Fruit fly (Drosophila melanogaster) whole organism, embryonic: ENCODE measurements around the gene Mco4.

ENCODE experiments used
- Abd-B ChIP-seq: fragments of 200-800 bp; sonication (Bioruptor generic); optimal IDR thresholded peaks from 2 replicates; lab custom pipeline; 2018; ENCODE audit warnings: missing biosample characterization, mild to moderate bottlenecking, missing genetic modification characterization, moderate library complexity
- CG10321 ChIP-seq: fragments of 200-800 bp; sonication (Bioruptor generic); IDR thresholded peaks from 2 replicates; pipeline ENCODE4 v1.3.6; 2022; ENCODE audit warnings: missing biosample characterization, missing genetic modification characterization
- CG10431 ChIP-seq: fragments of 200-800 bp; sonication (Bioruptor generic); optimal IDR thresholded peaks from 3 replicates; lab custom pipeline; 2018; ENCODE audit warnings: missing biosample characterization, mild to moderate bottlenecking, missing genetic modification characterization
- CG11247 ChIP-seq: fragments of 200-800 bp; sonication (Bioruptor generic); IDR thresholded peaks from 2 replicates; pipeline ENCODE4 v1.3.6; 2022; ENCODE audit warnings: missing biosample characterization, missing genetic modification characterization
- CG12391 ChIP-seq: fragments of 200-800 bp; sonication (Bioruptor generic); optimal IDR thresholded peaks from 3 replicates; lab custom pipeline; 2018; ENCODE audit warnings: missing biosample characterization, mild to moderate bottlenecking, missing genetic modification characterization, moderate library complexity
- CG12744 ChIP-seq: fragments of 200-800 bp; sonication (Bioruptor generic); optimal IDR thresholded peaks from 2 replicates; lab custom pipeline; 2016; ENCODE audit warnings: missing biosample characterization, missing genetic modification characterization
- CG13775 ChIP-seq: fragments of 200-800 bp; sonication (Bioruptor generic); optimal IDR thresholded peaks from 3 replicates; lab custom pipeline; 2017; ENCODE audit warnings: missing biosample characterization, mild to moderate bottlenecking, missing genetic modification characterization
- CG14014 ChIP-seq: fragments of 200-800 bp; sonication (Bioruptor generic); IDR thresholded peaks from 2 replicates; pipeline ENCODE4 v1.3.6; 2022; ENCODE audit warnings: missing biosample characterization, missing genetic modification characterization
- CG1647 ChIP-seq: fragments of 200-800 bp; sonication (Bioruptor generic); optimal IDR thresholded peaks from 3 replicates; lab custom pipeline; 2016; ENCODE audit warnings: missing biosample characterization, missing genetic modification characterization
- CG2129 ChIP-seq: fragments of 200-800 bp; sonication (Bioruptor generic); IDR thresholded peaks from 2 replicates; pipeline ENCODE4 v1.3.6; 2022; ENCODE audit warnings: missing biosample characterization, missing genetic modification characterization; ENCODE audit not compliant: partially characterized antibody
- CG2199 ChIP-seq: fragments of 200-800 bp; sonication (Bioruptor generic); IDR thresholded peaks from 3 replicates; pipeline ENCODE4 v1.3.6; 2022; ENCODE audit warnings: missing biosample characterization, missing genetic modification characterization
- CG42726 ChIP-seq: fragments of 200-800 bp; sonication (Bioruptor generic); IDR thresholded peaks from 2 replicates; pipeline ENCODE4 v1.3.6; 2022; ENCODE audit warnings: missing biosample characterization, missing genetic modification characterization; ENCODE audit not compliant: partially characterized antibody
- CG4360 ChIP-seq: fragments of 200-800 bp; sonication (Bioruptor generic); IDR thresholded peaks from 2 replicates; pipeline ENCODE4 v1.3.6; 2022; ENCODE audit warnings: missing biosample characterization, missing genetic modification characterization
- CG4820 ChIP-seq: fragments of 200-800 bp; sonication (Bioruptor generic); optimal IDR thresholded peaks from 3 replicates; lab custom pipeline; 2016; ENCODE audit warnings: missing biosample characterization, missing genetic modification characterization
- CG6254 ChIP-seq: fragments of 200-800 bp; sonication (Bioruptor generic); optimal IDR thresholded peaks from 3 replicates; lab custom pipeline; 2017; ENCODE audit warnings: mild to moderate bottlenecking, missing biosample characterization, missing genetic modification reagents, missing genetic modification characterization
- CG6791 ChIP-seq: fragments of 200-800 bp; sonication (Bioruptor generic); IDR thresholded peaks from 3 replicates; pipeline ENCODE4 v1.3.6; 2022; ENCODE audit warnings: missing biosample characterization, missing genetic modification characterization; ENCODE audit not compliant: partially characterized antibody
- CG7271 ChIP-seq: fragments of 200-800 bp; sonication (Bioruptor generic); optimal IDR thresholded peaks from 2 replicates; lab custom pipeline; 2018; ENCODE audit warnings: missing biosample characterization, mild to moderate bottlenecking, missing genetic modification characterization, moderate library complexity
- CG7372 ChIP-seq: fragments of 200-800 bp; sonication (Bioruptor generic); IDR thresholded peaks from 2 replicates; pipeline ENCODE4 v1.3.6; 2022; ENCODE audit warnings: missing biosample characterization, missing genetic modification characterization
- CG7745 ChIP-seq: fragments of 200-800 bp; sonication (Bioruptor generic); optimal IDR thresholded peaks from 2 replicates; lab custom pipeline; 2018; ENCODE audit warnings: missing biosample characterization, mild to moderate bottlenecking, missing genetic modification characterization, moderate library complexity
- CG8281 ChIP-seq: fragments of 200-800 bp; sonication (Bioruptor generic); optimal IDR thresholded peaks from 2 replicates; lab custom pipeline; 2018; ENCODE audit warnings: missing biosample characterization, mild to moderate bottlenecking, missing genetic modification characterization, moderate library complexity
- CG8924 ChIP-seq: fragments of 200-800 bp; optimal IDR thresholded peaks from 3 replicates; lab custom pipeline; 2019; ENCODE audit warnings: missing biosample characterization, mild to moderate bottlenecking, missing genetic modification characterization, moderate library complexity
- Ets97D ChIP-seq: fragments of 200-800 bp; sonication (Bioruptor generic); optimal IDR thresholded peaks from 3 replicates; lab custom pipeline; 2016; ENCODE audit warnings: missing biosample characterization, missing genetic modification characterization
- Fer3 ChIP-seq: fragments of 200-800 bp; sonication (Bioruptor generic); optimal IDR thresholded peaks from 2 replicates; lab custom pipeline; 2018; ENCODE audit warnings: missing biosample characterization, mild to moderate bottlenecking, missing genetic modification characterization, moderate library complexity
- HmgZ ChIP-seq: fragments of 200-800 bp; sonication (Bioruptor generic); optimal IDR thresholded peaks from 2 replicates; lab custom pipeline; 2018; ENCODE audit warnings: missing biosample characterization, mild to moderate bottlenecking, missing genetic modification characterization
- Hsf ChIP-seq: fragments of 200-800 bp; sonication (Bioruptor generic); optimal IDR thresholded peaks from 3 replicates; lab custom pipeline; 2016; ENCODE audit warnings: missing biosample characterization, missing genetic modification characterization
- Jarid2 ChIP-seq: fragments of 200-800 bp; sonication (Bioruptor generic); optimal IDR thresholded peaks from 3 replicates; lab custom pipeline; 2017; ENCODE audit warnings: mild to moderate bottlenecking, missing biosample characterization, missing genetic modification reagents, missing genetic modification characterization
- Lhr ChIP-seq: fragments of 200-800 bp; sonication (Bioruptor generic); optimal IDR thresholded peaks from 3 replicates; lab custom pipeline; 2017; ENCODE audit warnings: mild to moderate bottlenecking, missing biosample characterization, missing genetic modification reagents, missing genetic modification characterization
- Med ChIP-seq: fragments of 200-800 bp; sonication (Bioruptor generic); peaks from one replicate; lab custom pipeline; 2016; ENCODE audit warnings: missing biosample characterization, missing genetic modification characterization, mild to moderate bottlenecking, inconsistent platforms, moderate library complexity
- Myb ChIP-seq: fragments of 200-800 bp; sonication (Bioruptor generic); optimal IDR thresholded peaks from 2 replicates; lab custom pipeline; 2016; ENCODE audit warnings: missing biosample characterization, missing genetic modification characterization
- NFAT ChIP-seq: fragments of 200-800 bp; sonication (Bioruptor generic); IDR thresholded peaks from 2 replicates; pipeline ENCODE4 v1.3.6; 2022; ENCODE audit warnings: missing biosample characterization, missing genetic modification characterization
- Opbp ChIP-seq: fragments of 200-800 bp; sonication (Bioruptor generic); IDR thresholded peaks from 3 replicates; pipeline ENCODE4 v1.3.6; 2022; ENCODE audit warnings: missing biosample characterization, missing genetic modification characterization; ENCODE audit not compliant: partially characterized antibody
- Side ChIP-seq: fragments of 200-800 bp; sonication (Bioruptor generic); optimal IDR thresholded peaks from 2 replicates; lab custom pipeline; 2016; ENCODE audit warnings: missing biosample characterization, missing genetic modification characterization
- Trl ChIP-seq, 3 experiments: fragments of >200 bp in 2 of 3; fragments of 200-800 bp in 1 of 3; sonication (Bioruptor generic) in 1 of 3; optimal IDR thresholded peaks; 2 replicates in 1 of 3; 3 replicates in 2 of 3; lab custom pipeline; 2016 to 2017; ENCODE audit warnings: missing biosample characterization in 1 of 3, missing genetic modification characterization in 1 of 3
- Usf ChIP-seq: fragments of 200-800 bp; sonication (Bioruptor generic); optimal IDR thresholded peaks from 2 replicates; lab custom pipeline; 2017; ENCODE audit warnings: missing genotype, missing biosample characterization, missing genetic modification characterization
- abd-A ChIP-seq: fragments of 200-800 bp; sonication (Bioruptor generic); optimal IDR thresholded peaks from 3 replicates; lab custom pipeline; 2019; ENCODE audit warnings: missing biosample characterization, mild to moderate bottlenecking, missing genetic modification characterization, moderate library complexity
- ap ChIP-seq: fragments of 200-800 bp; sonication (Bioruptor generic); IDR thresholded peaks from 2 replicates; pipeline ENCODE4 v1.3.6; 2022; ENCODE audit warnings: missing biosample characterization, missing genetic modification characterization
- dimm ChIP-seq: fragments of 200-800 bp; sonication (Bioruptor generic); IDR thresholded peaks from 2 replicates; pipeline ENCODE4 v1.3.6; 2022; ENCODE audit warnings: missing biosample characterization, missing genetic modification characterization
- dpn ChIP-seq, 2 experiments: fragments of 200-800 bp; sonication (Bioruptor generic); optimal IDR thresholded peaks; 3 replicates each; lab custom pipeline; 2016; ENCODE audit warnings: missing biosample characterization in 2 of 2, missing genetic modification characterization in 2 of 2
- fd96Cb ChIP-seq: fragments of 200-800 bp; sonication (Bioruptor generic); optimal IDR thresholded peaks from 2 replicates; lab custom pipeline; 2018; ENCODE audit warnings: missing biosample characterization, mild to moderate bottlenecking, missing genetic modification characterization, moderate library complexity
- gce ChIP-seq: fragments of 200-800 bp; sonication (Bioruptor generic); IDR thresholded peaks from 3 replicates; pipeline ENCODE4 v1.3.6; 2022; ENCODE audit warnings: missing biosample characterization, missing genetic modification characterization
- jumu ChIP-seq: fragments of 200-800 bp; sonication (Bioruptor generic); optimal IDR thresholded peaks from 3 replicates; lab custom pipeline; 2016; ENCODE audit warnings: missing biosample characterization, missing genetic modification characterization
- kni ChIP-seq: fragments of 200-800 bp; sonication (Bioruptor generic); optimal IDR thresholded peaks from 3 replicates; lab custom pipeline; 2017; ENCODE audit warnings: mild to moderate bottlenecking, missing biosample characterization, missing genetic modification reagents, missing genetic modification characterization
- lbe ChIP-seq: fragments of 200-800 bp; sonication (Bioruptor generic); optimal IDR thresholded peaks from 2 replicates; lab custom pipeline; 2016; ENCODE audit warnings: missing biosample characterization, mild to moderate bottlenecking, missing genetic modification characterization
- nerfin-2 ChIP-seq: fragments of 200-800 bp; sonication (Bioruptor generic); IDR thresholded peaks from 2 replicates; pipeline ENCODE4 v1.3.6; 2022; ENCODE audit warnings: missing biosample characterization, missing genetic modification characterization; ENCODE audit not compliant: partially characterized antibody
- sna ChIP-seq: fragments of 200-800 bp; sonication (Bioruptor generic); IDR thresholded peaks from 2 replicates; pipeline ENCODE4 v1.3.6; 2022; ENCODE audit warnings: missing biosample characterization, missing genetic modification characterization; ENCODE audit not compliant: partially characterized antibody
- wdn ChIP-seq: fragments of 200-800 bp; sonication (Bioruptor generic); IDR thresholded peaks from 2 replicates; pipeline ENCODE4 v1.3.6; 2022; ENCODE audit warnings: missing biosample characterization, missing genetic modification characterization
- wek ChIP-seq: fragments of 200-800 bp; sonication (Bioruptor generic); optimal IDR thresholded peaks from 3 replicates; lab custom pipeline; 2018; ENCODE audit warnings: missing biosample characterization, mild to moderate bottlenecking, missing genetic modification characterization, moderate library complexity
- wor ChIP-seq: fragments of 200-800 bp; sonication (Bioruptor generic); IDR thresholded peaks from 2 replicates; pipeline ENCODE4 v1.3.6; 2022; ENCODE audit warnings: missing biosample characterization, missing genetic modification characterization
- zen2 ChIP-seq: fragments of 200-800 bp; sonication (Bioruptor generic); IDR thresholded peaks from 3 replicates; pipeline ENCODE4 v1.3.6; 2022; ENCODE audit warnings: missing biosample characterization, missing genetic modification characterization; ENCODE audit not compliant: partially characterized antibody

The Mco4 gene

DNA sequence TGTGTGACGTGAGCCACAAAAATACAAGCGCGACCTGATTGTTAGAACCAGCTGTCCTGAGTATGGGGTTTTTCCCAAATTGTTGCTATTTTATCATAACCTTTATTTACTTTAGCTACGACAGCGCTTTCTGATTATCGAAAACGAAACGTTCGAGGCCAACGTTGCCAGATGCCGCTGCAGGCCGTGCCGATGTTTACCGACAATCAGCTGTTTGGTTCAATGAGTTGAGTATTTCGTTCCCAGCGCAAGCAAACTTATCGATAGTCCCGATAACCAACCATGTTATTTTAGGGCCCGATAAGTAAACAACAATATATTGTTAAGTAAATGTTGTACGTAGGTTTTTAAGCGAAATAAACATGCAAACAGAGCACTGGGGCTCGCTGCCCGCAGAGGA, 5.8 kb downstream of the Mco4 start, which contains the start of the genes CG15814 and Spt7 (continued):
- TF ChIP-seq CG8924 (peak; percentile 49), kni (peak; percentile 42), Lhr (GFP tag; lab: Kevin White, UChicago) (peak; percentile 34), CG10431 (no peak), Side (GFP tag; lab: Kevin White, UChicago) (no peak), CG8281 (tag; lab: Kevin White, UChicago) (no peak), Jarid2 (GFP tag; lab: Kevin White, UChicago) (no peak), Ets97D (peak; percentile 47), abd-A (tag; lab: Kevin White, UChicago) (no peak), jumu (GFP tag; lab: Kevin White, UChicago) (no peak), CG12744 (GFP tag; lab: Kevin White, UChicago) (no peak), sna (GFP tag; lab: Robert Waterston, UW) (peak; percentile 72), wek (peak; percentile 35), CG1647 (GFP tag; lab: Kevin White, UChicago) (no peak), zen2 (GFP tag; lab: Robert Waterston, UW) (peak; percentile 80; the same call in 2 of the 3 replicates), Abd-B (GFP tag; lab: Kevin White, UChicago) (peak; percentile 24), wor (GFP tag; lab: Robert Waterston, UW) (no peak), CG2199 (no peak), CG12391 (tag; lab: Kevin White, UChicago) (peak; percentile 22), CG13775 (GFP tag; lab: Kevin White, UChicago) (peak; percentile 17), wdn (GFP tag; lab: Robert Waterston, UW) (0 out of 2 replicates have a peak, but pooled peaks have one; percentile 24), CG14014 (peak; percentile 18; the same call in 1 of the 2 replicates), CG11247 (GFP tag; lab: Robert Waterston, UW) (0 out of 2 replicates have a peak, but pooled peaks have one; percentile 10), CG10321 (GFP tag; lab: Robert Waterston, UW) (no peak), Hsf (GFP tag; lab: Kevin White, UChicago) (peak; percentile 15), Fer3 (tag; lab: Kevin White, UChicago) (no peak), CG7745 (no peak), Usf (GFP tag; lab: Kevin White, UChicago) (no peak), HmgZ (peak; percentile 84), CG42726 (peak; percentile 97), NFAT (GFP tag; lab: Robert Waterston, UW) (no peak; the same call in 1 of the 2 replicates), Med (GFP tag; lab: Kevin White, UChicago) (peak; percentile 94), Opbp (GFP tag; lab: Robert Waterston, UW) (peak; percentile 84), CG4820 (GFP tag; lab: Kevin White, UChicago) (no peak), lbe (GFP tag; lab: Kevin White, UChicago) (peak; percentile 23), CG2129 (peak; percentile 54), Trl (optimal IDR thresholded peaks at IDR 0.05; lab: Kevin White, UChicago) (no peak), Trl (GFP tag; optimal IDR thresholded peaks at IDR 0.05; lab: Kevin White, UChicago) (peak; percentile 51), nerfin-2 (peak; percentile 81), dpn (GFP tag; optimal IDR thresholded peaks at IDR 0.05; lab: Kevin White, UChicago) (peak; percentile 11 to 32), Myb (GFP tag; lab: Kevin White, UChicago) (peak; percentile 72), CG4360 (GFP tag; lab: Robert Waterston, UW) (0 out of 2 replicates have a peak, but pooled peaks have one; percentile 8), dimm (no peak), gce (GFP tag; lab: Robert Waterston, UW) (no peak), fd96Cb (tag; lab: Kevin White, UChicago) (no peak), CG7372 (GFP tag; lab: Robert Waterston, UW) (0 out of 2 replicates have a peak, but pooled peaks have one; percentile 13), CG6791 (GFP tag; lab: Robert Waterston, UW) (peak; percentile 89), ap (no peak), CG7271 (tag; lab: Kevin White, UChicago) (no peak), CG6254 (no peak)
